Worm (Caenorhabditis elegans): ENCODE results near the gene C15H9.9.

DNA sequence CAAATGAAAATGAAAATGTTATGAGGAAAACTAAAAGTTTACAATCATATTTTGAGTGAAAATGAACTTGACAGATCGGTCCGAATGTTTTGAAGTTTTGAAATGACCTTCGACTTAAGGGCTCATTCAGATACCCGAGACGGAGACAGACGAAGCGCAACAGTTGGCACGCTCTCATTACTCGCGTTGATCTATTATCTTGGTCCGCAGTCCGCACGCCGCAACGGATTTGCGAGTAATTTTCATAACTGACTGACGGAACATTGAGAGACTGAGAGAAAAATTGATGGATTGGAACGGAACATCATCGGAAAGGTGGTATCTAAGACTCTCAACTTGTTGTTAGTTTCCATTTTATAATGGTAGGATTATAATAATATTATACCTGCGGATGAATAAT lies 17.8 kb upstream of the C15H9.9 start:
- TF ChIP-seq nhr-12 (tag; optimal IDR thresholded peaks at IDR 0.05) (no peak), unc-62 (GFP tag; optimal IDR thresholded peaks at IDR 0.05) (no peak), ztf-1 (GFP tag; conservative IDR thresholded peaks at IDR 0.05) (no peak), skn-1 (tag; optimal IDR thresholded peaks at IDR 0.05) (no peak), elt-3 (tag; optimal IDR thresholded peaks at IDR 0.05) (no peak), nhr-25 (tag; optimal IDR thresholded peaks at IDR 0.05) (no peak), ceh-82 (tag; optimal IDR thresholded peaks at IDR 0.05) (no peak), unc-39 (tag; optimal IDR thresholded peaks at IDR 0.05) (no peak)

Data from whole organism, L2 larva.